Fruit fly (Drosophila melanogaster) S2 (cell line): Measurements from ENCODE around the gene CG16704.

Source experiments
- CG8478 ChIP-seq: fragments of >200 bp; optimal IDR thresholded peaks from 2 replicates; lab custom pipeline; 2018
- CTCF ChIP-seq, 2 experiments: fragments of >200 bp; optimal IDR thresholded peaks; 2 replicates each; lab custom pipeline; 2018

- TF ChIP-seq CG8478 (lab: Kevin White, UChicago) (no peak), CTCF (optimal IDR thresholded peaks at IDR 0.05; lab: Kevin White, UChicago) (no peak)
Measured at dm6 chr2L:3654956-3655618, 37.3 kb downstream of the CG16704 start.
